Fruit fly (Drosophila melanogaster): ENCODE data around the gene AhcyL2.

AhcyL2 gene

dm6 chr3R:16957759-16958536 lies 24.0 kb downstream of the AhcyL2 start (continued):
- TF ChIP-seq GATAe (GFP tag; conservative IDR thresholded peaks at IDR 0.05) (no peak), pita (GFP tag; optimal IDR thresholded peaks at IDR 0.05) (peak; percentile 85), CG2116 (GFP tag; optimal IDR thresholded peaks at IDR 0.05) (peak; percentile 61), CG12744 (GFP tag; optimal IDR thresholded peaks at IDR 0.05) (no peak), onecut (GFP tag; IDR thresholded peaks at IDR 0.05) (peak; percentile 23; the same call in 1 of the 2 replicates), Opbp (GFP tag; IDR thresholded peaks at IDR 0.05; ENCODE audit: partially characterized antibody) (peak; percentile 40; the same call in 1 of the 3 replicates), CG4707 (GFP tag; optimal IDR thresholded peaks at IDR 0.05) (peak; percentile 49), MESR4 (GFP tag; optimal IDR thresholded peaks at IDR 0.05) (no peak), CG12155 (GFP tag; optimal IDR thresholded peaks at IDR 0.05) (peak; percentile 55), nmo (GFP tag; optimal IDR thresholded peaks at IDR 0.05) (peak; percentile 93), CG13624 (GFP tag; optimal IDR thresholded peaks at IDR 0.05) (no peak), Chrac-16 (GFP tag; optimal IDR thresholded peaks at IDR 0.05) (peak; percentile 70), Awh (GFP tag; IDR thresholded peaks at IDR 0.05) (no peak; the same call in 1 of the 2 replicates), Nf-YA (GFP tag; IDR thresholded peaks at IDR 0.05) (no peak), CG10654 (GFP tag; optimal IDR thresholded peaks at IDR 0.05) (peak; percentile 72), CG5180 (GFP tag; optimal IDR thresholded peaks at IDR 0.05) (peak; percentile 74), gcm2 (GFP tag; optimal IDR thresholded peaks at IDR 0.05) (no peak), CG6765 (GFP tag; optimal IDR thresholded peaks at IDR 0.05) (peak; percentile 81), run (tag; optimal IDR thresholded peaks at IDR 0.05) (peak; percentile 52), CG12299 (tag; optimal IDR thresholded peaks at IDR 0.05) (peak; percentile 73), twi (tag; optimal IDR thresholded peaks at IDR 0.05) (peak; percentile 68), fd102C (GFP tag; optimal IDR thresholded peaks at IDR 0.05) (peak; percentile 24), gt (GFP tag; IDR thresholded peaks at IDR 0.05) (no peak), CG8359 (GFP tag; optimal IDR thresholded peaks at IDR 0.05; ENCODE audit: borderline replicate concordance) (peak; percentile 72), CG9817 (tag; optimal IDR thresholded peaks at IDR 0.05) (peak; percentile 65), CG18262 (tag; optimal IDR thresholded peaks at IDR 0.05) (peak; percentile 97), CG17829 (tag; optimal IDR thresholded peaks at IDR 0.05) (peak; percentile 91), CG8089 (GFP tag; optimal IDR thresholded peaks at IDR 0.05) (peak; percentile 41), danr (GFP tag; IDR thresholded peaks at IDR 0.05) (peak; percentile 52; the same call in 1 of the 2 replicates), CG4730 (GFP tag; IDR thresholded peaks at IDR 0.05) (peak; percentile 53; the same call in 1 of the 2 replicates), exex (tag; optimal IDR thresholded peaks at IDR 0.05) (no peak), CG11093 (GFP tag; IDR thresholded peaks at IDR 0.05) (0 out of 3 replicates have a peak, but pooled peaks have one; percentile 44), BtbVII (GFP tag; optimal IDR thresholded peaks at IDR 0.05) (peak; percentile 83), CG32532 (GFP tag; IDR thresholded peaks at IDR 0.05) (peak; percentile 65), CG15269 (tag; optimal IDR thresholded peaks at IDR 0.05) (peak; percentile 84), ac (GFP tag; optimal IDR thresholded peaks at IDR 0.05) (peak; percentile 38), CG1602 (GFP tag; optimal IDR thresholded peaks at IDR 0.05) (peak; percentile 84), CG1024 (GFP tag; IDR thresholded peaks at IDR 0.05) (peak; percentile 2; the same call in 1 of the 2 replicates), kni (GFP tag; optimal IDR thresholded peaks at IDR 0.05) (no peak), CG10979 (tag; optimal IDR thresholded peaks at IDR 0.05) (peak; percentile 91), sug (tag; optimal IDR thresholded peaks at IDR 0.05) (peak; percentile 76), sisA (GFP tag; IDR thresholded peaks at IDR 0.05) (peak; percentile 53), stc (GFP tag; IDR thresholded peaks at IDR 0.05) (peak; percentile 58), Sry-β (GFP tag; optimal IDR thresholded peaks at IDR 0.05) (peak; percentile 54), CG6272 (GFP tag; IDR thresholded peaks at IDR 0.05) (peak; percentile 32), org-1 (GFP tag; optimal IDR thresholded peaks at IDR 0.05) (peak; percentile 67), CG31388 (GFP tag; optimal IDR thresholded peaks at IDR 0.05) (peak; percentile 24), CG11696 (GFP tag; IDR thresholded peaks at IDR 0.05) (peak; percentile 24; the same call in 1 of the 2 replicates), Fer2 (tag; optimal IDR thresholded peaks at IDR 0.05) (peak; percentile 37)

Measured in whole organism, embryonic.